Fruit fly (Drosophila melanogaster): ENCODE results near the gene Marf.

The Marf gene

DNA sequence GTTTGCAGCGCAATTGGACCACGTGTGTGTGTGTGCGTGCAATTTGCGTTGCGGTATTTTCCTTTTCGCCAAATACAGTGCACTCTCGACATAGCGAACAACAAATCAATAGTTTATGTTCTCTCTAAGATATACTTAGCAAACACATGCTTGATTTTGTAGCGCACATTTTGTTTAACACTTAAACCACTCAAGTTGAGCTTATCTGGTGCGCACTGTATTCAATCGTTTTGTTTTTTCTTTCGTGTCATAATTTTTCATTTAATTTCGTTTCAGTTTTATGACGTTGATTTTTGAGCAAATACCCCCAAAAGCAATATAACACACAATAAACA, 575 bp downstream of the Marf start (continued):
- TF ChIP-seq CG3726 (GFP tag; IDR thresholded peaks at IDR 0.05) (peak; percentile 69; the same call in 2 of the 3 replicates), YL-1 (GFP tag; optimal IDR thresholded peaks at IDR 0.05) (peak; percentile 14), Xbp1 (GFP tag; optimal IDR thresholded peaks at IDR 0.05) (peak; percentile 87), CG32767 (GFP tag; IDR thresholded peaks at IDR 0.05) (peak; percentile 82), CG7963 (GFP tag; IDR thresholded peaks at IDR 0.05; ENCODE audit: partially characterized antibody) (no peak), crp (GFP tag; optimal IDR thresholded peaks at IDR 0.05) (no peak), Opbp (GFP tag; IDR thresholded peaks at IDR 0.05; ENCODE audit: partially characterized antibody) (no peak), Camta (GFP tag; optimal IDR thresholded peaks at IDR 0.05) (peak; percentile 82), CG1602 (GFP tag; optimal IDR thresholded peaks at IDR 0.05) (peak; percentile 65), exex (tag; optimal IDR thresholded peaks at IDR 0.05) (peak; percentile 60), danr (GFP tag; IDR thresholded peaks at IDR 0.05) (peak; percentile 77), h (optimal IDR thresholded peaks at IDR 0.05) (no peak), CG10959 (GFP tag; IDR thresholded peaks at IDR 0.05) (peak; percentile 52), da (GFP tag; optimal IDR thresholded peaks at IDR 0.05) (peak; percentile 59), CG14014 (GFP tag; IDR thresholded peaks at IDR 0.05) (peak; percentile 92), Mes4 (GFP tag; optimal IDR thresholded peaks at IDR 0.05) (peak; percentile 68), CG11398 (GFP tag; optimal IDR thresholded peaks at IDR 0.05) (peak; percentile 69), E2f2 (GFP tag; IDR thresholded peaks at IDR 0.05) (peak; percentile 49; the same call in 1 of the 2 replicates), trh (GFP tag; optimal IDR thresholded peaks at IDR 0.05) (peak; percentile 34), CG8281 (tag; optimal IDR thresholded peaks at IDR 0.05) (peak; percentile 54), CG11504 (tag; optimal IDR thresholded peaks at IDR 0.05) (peak; percentile 86), ara (GFP tag; IDR thresholded peaks at IDR 0.05) (peak; percentile 73), Jarid2 (GFP tag; optimal IDR thresholded peaks at IDR 0.05) (no peak), Usf (GFP tag; optimal IDR thresholded peaks at IDR 0.05) (peak; percentile 62), C15 (GFP tag; IDR thresholded peaks at IDR 0.05) (peak; percentile 76), twi (tag; optimal IDR thresholded peaks at IDR 0.05) (peak; percentile 41), CG11247 (GFP tag; IDR thresholded peaks at IDR 0.05) (peak; percentile 88), CG13894 (tag; optimal IDR thresholded peaks at IDR 0.05) (peak; percentile 87), CG3847 (GFP tag; IDR thresholded peaks at IDR 0.05) (peak; percentile 88), slou (GFP tag; optimal IDR thresholded peaks at IDR 0.05) (peak; percentile 75), NC2β (GFP tag; optimal IDR thresholded peaks at IDR 0.05) (peak; percentile 45), pita (GFP tag; optimal IDR thresholded peaks at IDR 0.05) (no peak), sob (GFP tag; IDR thresholded peaks at IDR 0.05) (peak; percentile 92), knrl (GFP tag; IDR thresholded peaks at IDR 0.05; ENCODE audit: partially characterized antibody) (no peak), ase (GFP tag; IDR thresholded peaks at IDR 0.05) (peak; percentile 84), Nf-YB (GFP tag; optimal IDR thresholded peaks at IDR 0.05) (peak; percentile 54), CG34224 (GFP tag; IDR thresholded peaks at IDR 0.05; ENCODE audit: partially characterized antibody) (no peak), CG2199 (GFP tag; IDR thresholded peaks at IDR 0.05) (peak; percentile 67; the same call in 2 of the 3 replicates), Deaf1 (tag; optimal IDR thresholded peaks at IDR 0.05) (peak; percentile 53), jumu (GFP tag; optimal IDR thresholded peaks at IDR 0.05) (peak; percentile 75), sc (optimal IDR thresholded peaks at IDR 0.05) (no peak), sc (GFP tag; optimal IDR thresholded peaks at IDR 0.05) (peak; percentile 42), tin (GFP tag; optimal IDR thresholded peaks at IDR 0.05) (peak; percentile 81), MESR4 (GFP tag; optimal IDR thresholded peaks at IDR 0.05) (no peak), Gsc (GFP tag; IDR thresholded peaks at IDR 0.05) (no peak), CG3995 (GFP tag; optimal IDR thresholded peaks at IDR 0.05) (peak; percentile 47), Ssrp (tag; optimal IDR thresholded peaks at IDR 0.05) (peak; percentile 58), CG13775 (GFP tag; optimal IDR thresholded peaks at IDR 0.05) (peak; percentile 75), CTCF (GFP tag; optimal IDR thresholded peaks at IDR 0.05) (peak; percentile 31), vfl (GFP tag; optimal IDR thresholded peaks at IDR 0.05) (peak; percentile 81), CG6854 (GFP tag; optimal IDR thresholded peaks at IDR 0.05) (peak; percentile 76), Poxn (GFP tag; IDR thresholded peaks at IDR 0.05) (peak; percentile 74), trem (tag; optimal IDR thresholded peaks at IDR 0.05) (peak; percentile 6)

All from whole organism, embryonic.